Fruit fly (Drosophila melanogaster): ENCODE data around the gene omd.

Gene omd

DNA sequence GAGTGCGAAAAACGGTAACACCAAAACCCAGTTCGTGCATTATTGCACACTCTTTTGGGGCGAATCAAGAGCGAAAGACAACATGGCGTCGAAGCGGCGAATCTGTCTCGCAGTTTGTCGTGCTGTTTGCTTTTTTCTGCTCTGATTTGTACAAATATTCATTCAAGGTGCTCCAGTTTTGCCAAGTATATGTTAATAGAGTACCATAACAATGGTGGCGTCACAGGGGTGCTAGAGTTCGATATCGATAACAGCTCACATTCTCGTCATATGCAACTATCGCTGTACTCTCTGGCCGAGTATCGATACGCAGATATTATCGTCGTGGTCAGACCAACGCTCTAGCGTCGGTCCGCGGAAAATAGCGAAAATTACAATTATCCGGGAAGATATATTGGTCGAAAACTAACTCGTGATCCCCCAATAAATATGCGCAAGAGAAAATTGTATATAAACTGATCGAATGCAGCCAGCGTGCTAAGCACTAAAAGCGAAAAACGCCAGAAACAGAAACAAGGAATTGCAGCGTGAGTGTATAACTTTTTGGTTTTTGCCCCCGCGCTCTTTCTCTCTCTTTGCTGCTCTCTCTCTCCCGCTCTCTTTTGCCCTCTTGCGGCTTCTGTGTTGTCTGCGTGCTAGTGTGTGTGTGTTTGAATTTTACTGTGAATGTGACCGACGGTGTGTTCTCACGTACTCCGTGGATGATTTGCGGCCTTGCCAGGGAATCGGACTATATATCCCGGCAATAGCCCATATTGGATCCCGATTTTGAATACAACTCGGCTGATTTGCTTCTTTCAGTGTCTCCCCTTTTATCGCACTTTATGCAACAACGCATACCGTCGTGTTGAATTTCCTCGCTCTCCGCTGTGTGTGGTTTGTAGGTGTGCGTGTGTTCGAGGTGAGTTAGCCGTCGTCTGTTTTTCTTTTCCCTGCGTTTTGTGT, 3.1 kb downstream of the omd start, which contains the start of gene flfl (continued):
- TF ChIP-seq CG12071 (GFP tag; optimal IDR thresholded peaks at IDR 0.05) (peak; percentile 44), Bdp1 (GFP tag; optimal IDR thresholded peaks at IDR 0.05) (peak; percentile 7), nmo (GFP tag; optimal IDR thresholded peaks at IDR 0.05) (peak; percentile 51), Opbp (GFP tag; IDR thresholded peaks at IDR 0.05; ENCODE audit: partially characterized antibody) (no peak), NC2α (GFP tag; optimal IDR thresholded peaks at IDR 0.05) (no peak), CG3163 (GFP tag; optimal IDR thresholded peaks at IDR 0.05) (peak; percentile 39), CG8944 (GFP tag; optimal IDR thresholded peaks at IDR 0.05) (no peak), CG8478 (optimal IDR thresholded peaks at IDR 0.05) (peak; percentile 85), mam (GFP tag; optimal IDR thresholded peaks at IDR 0.05) (peak; percentile 35), Deaf1 (tag; optimal IDR thresholded peaks at IDR 0.05) (no peak), CG2678 (tag; optimal IDR thresholded peaks at IDR 0.05) (peak; percentile 13), CG10543 (GFP tag; optimal IDR thresholded peaks at IDR 0.05) (peak; percentile 10), inv (GFP tag; IDR thresholded peaks at IDR 0.05; ENCODE audit: partially characterized antibody) (no peak), CG1233 (GFP tag; optimal IDR thresholded peaks at IDR 0.05) (no peak), CG14710 (tag; optimal IDR thresholded peaks at IDR 0.05) (peak; percentile 53), chinmo (GFP tag; IDR thresholded peaks at IDR 0.05; ENCODE audit: partially characterized antibody) (no peak), bsh (GFP tag; optimal IDR thresholded peaks at IDR 0.05) (peak in 1 of 2 experiments; percentile 4), ap (GFP tag; IDR thresholded peaks at IDR 0.05) (no peak), gsb-n (tag; optimal IDR thresholded peaks at IDR 0.05) (no peak), mirr (GFP tag; optimal IDR thresholded peaks at IDR 0.05) (no peak), sug (tag; optimal IDR thresholded peaks at IDR 0.05) (peak; percentile 61), CG1603 (tag; optimal IDR thresholded peaks at IDR 0.05) (peak; percentile 78), CG9727 (GFP tag; optimal IDR thresholded peaks at IDR 0.05) (peak; percentile 27), Hmx (GFP tag; optimal IDR thresholded peaks at IDR 0.05) (no peak), NfI (GFP tag; optimal IDR thresholded peaks at IDR 0.05) (peak; percentile 23), CG14050 (GFP tag; IDR thresholded peaks at IDR 0.05) (no peak), amos (GFP tag; IDR thresholded peaks at IDR 0.05; ENCODE audit: partially characterized antibody) (no peak), ftz-f1 (GFP tag; optimal IDR thresholded peaks at IDR 0.05) (peak; percentile 23), CG6813 (GFP tag; optimal IDR thresholded peaks at IDR 0.05) (peak; percentile 30), otp (GFP tag; IDR thresholded peaks at IDR 0.05) (no peak), vfl (GFP tag; optimal IDR thresholded peaks at IDR 0.05) (no peak), CG5953 (GFP tag; IDR thresholded peaks at IDR 0.05) (no peak), Six4 (GFP tag; optimal IDR thresholded peaks at IDR 0.05) (no peak), Lhr (GFP tag; optimal IDR thresholded peaks at IDR 0.05) (no peak), caup (GFP tag; optimal IDR thresholded peaks at IDR 0.05; ENCODE audit: severe bottlenecking) (no peak), CG9817 (tag; optimal IDR thresholded peaks at IDR 0.05) (peak; percentile 26), CTCF (GFP tag; optimal IDR thresholded peaks at IDR 0.05) (peak; percentile 22), CG1024 (GFP tag; IDR thresholded peaks at IDR 0.05) (no peak), CG34376 (GFP tag; optimal IDR thresholded peaks at IDR 0.05) (peak; percentile 54), CG3847 (GFP tag; IDR thresholded peaks at IDR 0.05) (no peak), zfh2 (GFP tag; optimal IDR thresholded peaks at IDR 0.05) (peak; percentile 2), Sox102F (GFP tag; optimal IDR thresholded peaks at IDR 0.05) (peak; percentile 18), gfzf (GFP tag; optimal IDR thresholded peaks at IDR 0.05) (peak; percentile 63), usp (GFP tag; optimal IDR thresholded peaks at IDR 0.05) (no peak), az2 (GFP tag; optimal IDR thresholded peaks at IDR 0.05) (no peak), CG9797 (GFP tag; optimal IDR thresholded peaks at IDR 0.05) (peak; percentile 54), Myb (GFP tag; optimal IDR thresholded peaks at IDR 0.05) (peak; percentile 81), slp2 (GFP tag; optimal IDR thresholded peaks at IDR 0.05) (peak; percentile 18), CG18599 (GFP tag; optimal IDR thresholded peaks at IDR 0.05) (no peak)
